Worm (Caenorhabditis elegans): ENCODE measurements around the gene C25A8.5.

C25A8.5 gene

ce11 chrIV:7012731-7013445 lies 13.6 kb downstream of the C25A8.5 start:
- no peak for TF ChIP-seq elt-3 (tag; optimal IDR thresholded peaks at IDR 0.05)
- peak; percentile 42 for TF ChIP-seq unc-55 (GFP tag; optimal IDR thresholded peaks at IDR 0.05)
- peak; percentile 42 for TF ChIP-seq C34F6.9 (tag; optimal IDR thresholded peaks at IDR 0.05)
- TF ChIP-seq fos-1 (tag; optimal IDR thresholded peaks at IDR 0.05): peak; percentile 34

ce11 chrIV:7016502-7016901 lies 17.2 kb downstream of the C25A8.5 start:
- TF ChIP-seq lsy-2 (tag; optimal IDR thresholded peaks at IDR 0.05) (peak in 1 of 2 experiments; percentile 63), ama-1 (optimal IDR thresholded peaks at IDR 0.05) (peak; percentile 2), aly-2 (tag; optimal IDR thresholded peaks at IDR 0.05) (no peak), gmeb-1 (tag; optimal IDR thresholded peaks at IDR 0.05) (peak; percentile 24), F13H6.1 (tag; optimal IDR thresholded peaks at IDR 0.05) (peak; percentile 22), blmp-1 (tag; optimal IDR thresholded peaks at IDR 0.05; ENCODE audit: insufficient read depth) (no peak), nhr-25 (tag; optimal IDR thresholded peaks at IDR 0.05) (peak; percentile 63), nhr-129 (tag; optimal IDR thresholded peaks at IDR 0.05) (peak; percentile 64), sma-9 (GFP tag; optimal IDR thresholded peaks at IDR 0.05) (peak; percentile 77), sma-9 (tag; optimal IDR thresholded peaks at IDR 0.05) (no peak), ZK546.5 (tag; optimal IDR thresholded peaks at IDR 0.05) (no peak), unc-55 (GFP tag; optimal IDR thresholded peaks at IDR 0.05) (peak; percentile 71), skn-1 (tag; optimal IDR thresholded peaks at IDR 0.05) (peak; percentile 16), crh-2 (tag; optimal IDR thresholded peaks at IDR 0.05) (peak; percentile 58), sma-3 (GFP tag; optimal IDR thresholded peaks at IDR 0.05) (no peak), lin-11 (tag; optimal IDR thresholded peaks at IDR 0.05) (no peak), C34F6.9 (tag; optimal IDR thresholded peaks at IDR 0.05) (peak; percentile 88)

ce11 chrIV:7017123-7017674 lies 17.9 kb downstream of the C25A8.5 start, which contains the start of gene gldi-4:
Gene gldi-4 (plus strand): TSS chrIV:7017624.
- TF ChIP-seq R02D3.7 (tag; optimal IDR thresholded peaks at IDR 0.05): no peak
- TF ChIP-seq lsy-2 (tag; optimal IDR thresholded peaks at IDR 0.05): no peak
- TF ChIP-seq lin-39 (tag; optimal IDR thresholded peaks at IDR 0.05): no peak
- no peak for TF ChIP-seq unc-39 (tag; optimal IDR thresholded peaks at IDR 0.05)
- TF ChIP-seq mbf-1 (tag; optimal IDR thresholded peaks at IDR 0.05): no peak
- no peak for TF ChIP-seq alr-1 (tag; optimal IDR thresholded peaks at IDR 0.05)
- TF ChIP-seq sem-4 (tag; optimal IDR thresholded peaks at IDR 0.05): no peak
- TF ChIP-seq elt-1 (tag; optimal IDR thresholded peaks at IDR 0.05): no peak
- TF ChIP-seq skn-1 (tag; optimal IDR thresholded peaks at IDR 0.05): no peak
- no peak for TF ChIP-seq peb-1 (tag; optimal IDR thresholded peaks at IDR 0.05)
- TF ChIP-seq blmp-1 (tag; optimal IDR thresholded peaks at IDR 0.05; ENCODE audit: insufficient read depth): no peak
- TF ChIP-seq F13H6.1 (tag; optimal IDR thresholded peaks at IDR 0.05): no peak
- TF ChIP-seq nhr-6 (tag; optimal IDR thresholded peaks at IDR 0.05): no peak
- no peak for TF ChIP-seq Y55F3AM.14 (GFP tag; optimal IDR thresholded peaks at IDR 0.05)
- TF ChIP-seq fos-1 (tag; optimal IDR thresholded peaks at IDR 0.05): no peak
- no peak for TF ChIP-seq nhr-12 (tag; optimal IDR thresholded peaks at IDR 0.05)
- no peak for TF ChIP-seq lin-11 (tag; optimal IDR thresholded peaks at IDR 0.05)
- no peak for TF ChIP-seq ztf-11 (tag; optimal IDR thresholded peaks at IDR 0.05)
- TF ChIP-seq aly-2 (tag; optimal IDR thresholded peaks at IDR 0.05): no peak
- TF ChIP-seq ztf-4 (tag; optimal IDR thresholded peaks at IDR 0.05): no peak

- TF ChIP-seq nhr-77 (tag; optimal IDR thresholded peaks at IDR 0.05) (no peak), egl-27 (tag; optimal IDR thresholded peaks at IDR 0.05) (no peak), nhr-21 (tag; optimal IDR thresholded peaks at IDR 0.05) (no peak), nhr-12 (tag; optimal IDR thresholded peaks at IDR 0.05) (no peak), elt-1 (tag; optimal IDR thresholded peaks at IDR 0.05) (no peak), lsy-2 (tag; optimal IDR thresholded peaks at IDR 0.05) (no peak), blmp-1 (tag; optimal IDR thresholded peaks at IDR 0.05; ENCODE audit: insufficient read depth) (no peak), sma-9 (GFP tag; optimal IDR thresholded peaks at IDR 0.05) (no peak), sma-9 (tag; optimal IDR thresholded peaks at IDR 0.05) (no peak), unc-55 (GFP tag; optimal IDR thresholded peaks at IDR 0.05) (no peak), gmeb-1 (tag; optimal IDR thresholded peaks at IDR 0.05) (no peak), aly-2 (tag; optimal IDR thresholded peaks at IDR 0.05) (no peak), F13H6.1 (tag; optimal IDR thresholded peaks at IDR 0.05) (no peak), ztf-11 (tag; optimal IDR thresholded peaks at IDR 0.05) (no peak)
These were observed 19.3 kb downstream of the C25A8.5 start for ce11 chrIV:7018623-7019022.

Measured in whole organism, L2 larva.